Worm (Caenorhabditis elegans): ENCODE measurements around the gene nlp-1.
A peak's percentile ranks its signal among the peaks of the same experiment; 100 is the strongest.

nlp-1 gene

ce11 chrX:3751370-3751769, 24.0 kb downstream of the nlp-1 start:
- TF ChIP-seq ceh-82 (tag; optimal IDR thresholded peaks at IDR 0.05) (no peak), lin-39 (tag; optimal IDR thresholded peaks at IDR 0.05) (no peak), ceh-88 (GFP tag; IDR thresholded peaks at IDR 0.05) (no peak), F16B12.6 (tag; optimal IDR thresholded peaks at IDR 0.05) (no peak), nhr-20 (tag; optimal IDR thresholded peaks at IDR 0.05) (no peak), hpl-2 (GFP tag; optimal IDR thresholded peaks at IDR 0.05) (no peak), vab-15 (tag; optimal IDR thresholded peaks at IDR 0.05) (no peak), sup-37 (GFP tag; optimal IDR thresholded peaks at IDR 0.05) (no peak), hlh-4 (tag; optimal IDR thresholded peaks at IDR 0.05) (no peak), unc-130 (tag; optimal IDR thresholded peaks at IDR 0.05) (no peak), ceh-8 (GFP tag; optimal IDR thresholded peaks at IDR 0.05) (no peak), pqm-1 (tag; optimal IDR thresholded peaks at IDR 0.05) (no peak)

- no peak for TF ChIP-seq irx-1 (tag; optimal IDR thresholded peaks at IDR 0.05)
- TF ChIP-seq unc-62 (GFP tag; optimal IDR thresholded peaks at IDR 0.05): no peak
- no peak for TF ChIP-seq F16B12.6 (tag; optimal IDR thresholded peaks at IDR 0.05)
- no peak for TF ChIP-seq C34B4.2 (tag; optimal IDR thresholded peaks at IDR 0.05)
- TF ChIP-seq xbp-1 (tag; optimal IDR thresholded peaks at IDR 0.05): no peak
- no peak for TF ChIP-seq mdl-1 (tag; optimal IDR thresholded peaks at IDR 0.05)
- TF ChIP-seq mef-2 (tag; optimal IDR thresholded peaks at IDR 0.05): no peak
- TF ChIP-seq mab-9 (GFP tag; IDR thresholded peaks at IDR 0.05): no peak
- no peak for TF ChIP-seq sup-37 (GFP tag; optimal IDR thresholded peaks at IDR 0.05)
- TF ChIP-seq rnt-1 (tag; optimal IDR thresholded peaks at IDR 0.05): no peak
- TF ChIP-seq unc-130 (tag; optimal IDR thresholded peaks at IDR 0.05): no peak
- no peak for TF ChIP-seq pax-3 (tag; optimal IDR thresholded peaks at IDR 0.05)
Measured at ce11 chrX:3752443-3752842, 25.1 kb downstream of the nlp-1 start.

- TF ChIP-seq elt-2 (tag; optimal IDR thresholded peaks at IDR 0.05): no peak
- no peak for TF ChIP-seq zip-4 (GFP tag; optimal IDR thresholded peaks at IDR 0.05)
- no peak for TF ChIP-seq nhr-71 (tag; optimal IDR thresholded peaks at IDR 0.05)
- TF ChIP-seq nhr-85 (tag): peak; percentile 21
- no peak for TF ChIP-seq jun-1 (tag; optimal IDR thresholded peaks at IDR 0.05)
- peak in 5 of 6 experiments; percentile 5 to 89 (median 63) for TF ChIP-seq elt-3 (tag; optimal IDR thresholded peaks at IDR 0.05)
- no peak for TF ChIP-seq mep-1 (tag; optimal IDR thresholded peaks at IDR 0.05)
Measured at ce11 chrX:3755753-3756152, 28.4 kb downstream of the nlp-1 start.

- TF ChIP-seq zag-1 (tag; optimal IDR thresholded peaks at IDR 0.05): no peak
- peak; percentile 31 for TF ChIP-seq rnt-1 (tag; optimal IDR thresholded peaks at IDR 0.05)
- TF ChIP-seq elt-3 (tag; optimal IDR thresholded peaks at IDR 0.05): peak; percentile 4 to 94 (median 63)
- no peak for TF ChIP-seq pqm-1 (tag; optimal IDR thresholded peaks at IDR 0.05)
- TF ChIP-seq nhr-71 (tag; optimal IDR thresholded peaks at IDR 0.05): no peak
Measured at ce11 chrX:3756238-3756637, 28.9 kb downstream of the nlp-1 start.

- no peak for TF ChIP-seq lin-13 (GFP tag; optimal IDR thresholded peaks at IDR 0.05)
- TF ChIP-seq ces-1 (GFP tag; optimal IDR thresholded peaks at IDR 0.05): no peak
- TF ChIP-seq dpl-1 (GFP tag; optimal IDR thresholded peaks at IDR 0.05): no peak
- no peak for TF ChIP-seq C16A3.4 (tag; optimal IDR thresholded peaks at IDR 0.05)
- TF ChIP-seq lin-15B (tag; optimal IDR thresholded peaks at IDR 0.05): no peak
- no peak for TF ChIP-seq ztf-11 (tag; optimal IDR thresholded peaks at IDR 0.05)
- no peak for TF ChIP-seq dsc-1 (tag; optimal IDR thresholded peaks at IDR 0.05)
- TF ChIP-seq nhr-19 (GFP tag; conservative IDR thresholded peaks at IDR 0.05): no peak
- no peak for TF ChIP-seq nhr-76 (tag; optimal IDR thresholded peaks at IDR 0.05)
- no peak for TF ChIP-seq rnt-1 (tag; optimal IDR thresholded peaks at IDR 0.05)
- no peak for TF ChIP-seq snu-23 (GFP tag; optimal IDR thresholded peaks at IDR 0.05)
- no peak for TF ChIP-seq zag-1 (tag; optimal IDR thresholded peaks at IDR 0.05)
- no peak for TF ChIP-seq fkh-4 (tag; optimal IDR thresholded peaks at IDR 0.05; ENCODE audit: borderline replicate concordance)
Measured at ce11 chrX:3758399-3758798, 31.0 kb downstream of the nlp-1 start, which contains the start of gene T14G12.12. T14G12.12 (minus strand) TSS chrX:3758499.
